Worm (Caenorhabditis elegans) whole organism, L4 larva: ENCODE measurements around the gene nhr-228.

Experiments used
- D1046.2 ChIP-seq: fragments of 200-800 bp; sonication (Bioruptor generic); IDR thresholded peaks from 2 replicates; pipeline ENCODE4 v1.3.6; 2022; ENCODE audit warnings: missing genetic modification characterization, missing compliant biosample characterization
- F26F4.8 ChIP-seq: fragments of 200-800 bp; sonication (Bioruptor generic); conservative IDR thresholded peaks from 2 replicates; pipeline ENCODE4 v1.3.6; 2022; ENCODE audit warnings: missing genetic modification characterization, missing compliant biosample characterization
- F37D6.2 ChIP-seq: sonication (generic microtip); optimal IDR thresholded peaks from 2 replicates; lab custom pipeline; 2016; ENCODE audit warnings: mild to moderate bottlenecking, missing genetic modification characterization, missing compliant biosample characterization
- F44E2.7 ChIP-seq: fragments of 200-800 bp; sonication (Bioruptor generic); IDR thresholded peaks from 2 replicates; pipeline ENCODE4 v2.1.2; 2022; ENCODE audit warnings: missing genetic modification characterization, missing compliant biosample characterization
- T26A8.4 ChIP-seq: fragments of 200-800 bp; sonication (Bioruptor generic); IDR thresholded peaks from 2 replicates; pipeline ENCODE4 v1.3.6; 2022; ENCODE audit warnings: missing genetic modification characterization, missing compliant biosample characterization
- Y48G9A.11 ChIP-seq: fragments of 200-800 bp; sonication (Bioruptor generic); IDR thresholded peaks from 2 replicates; pipeline ENCODE4 v1.3.6; 2022; ENCODE audit warnings: missing genetic modification reagents, missing genetic modification characterization, missing compliant biosample characterization
- Y75B8A.6 ChIP-seq: fragments of 200-800 bp; sonication (Bioruptor generic); IDR thresholded peaks from 2 replicates; pipeline ENCODE4 v1.3.6; 2022; ENCODE audit warnings: missing genetic modification reagents, missing genetic modification characterization, missing compliant biosample characterization
- ZK337.2 ChIP-seq: fragments of 200-800 bp; sonication (Bioruptor generic); IDR thresholded peaks from 2 replicates; pipeline ENCODE4 v1.3.6; 2022; ENCODE audit warnings: missing genetic modification reagents, missing genetic modification characterization, missing compliant biosample characterization
- ZK546.5 ChIP-seq, 2 experiments: sonication (generic microtip); optimal IDR thresholded peaks; 2 replicates each; lab custom pipeline; 2017; ENCODE audit warnings: missing biosample characterization in 2 of 2, missing genetic modification characterization in 2 of 2
- aha-1 ChIP-seq: fragments of 150-350 bp; peaks from one replicate; lab custom pipeline; 2014; ENCODE audit warnings: missing biosample characterization, missing genetic modification characterization
- aly-2 ChIP-seq: sonication (generic microtip); optimal IDR thresholded peaks from 2 replicates; lab custom pipeline; 2018; ENCODE audit warnings: missing biosample characterization, missing genetic modification characterization
- arid-1 ChIP-seq: fragments of 200-800 bp; sonication (Bioruptor generic); conservative IDR thresholded peaks from 2 replicates; pipeline ENCODE4 v1.3.6; 2022; ENCODE audit warnings: missing genetic modification reagents, missing genetic modification characterization, missing compliant biosample characterization
- ceh-20 ChIP-seq: fragments of 200-800 bp; sonication (Bioruptor generic); IDR thresholded peaks from 2 replicates; pipeline ENCODE4 v1.3.6; 2022; ENCODE audit warnings: missing genetic modification reagents, missing genetic modification characterization, missing compliant biosample characterization
- ceh-32 ChIP-seq: sonication (generic microtip); optimal IDR thresholded peaks from 2 replicates; lab custom pipeline; 2016; ENCODE audit warnings: mild to moderate bottlenecking, missing genetic modification characterization, missing compliant biosample characterization; ENCODE audit not compliant: poor library complexity
- ceh-82 ChIP-seq: sonication (generic microtip); optimal IDR thresholded peaks from 2 replicates; lab custom pipeline; 2017; ENCODE audit warnings: missing biosample characterization, missing genetic modification characterization
- daf-12 ChIP-seq: fragments of 150-350 bp; optimal IDR thresholded peaks from 2 replicates; lab custom pipeline; 2014; ENCODE audit warnings: missing biosample characterization, missing genetic modification reagents, missing genetic modification characterization
- daf-16 ChIP-seq, 3 experiments: sonication (generic microtip); optimal IDR thresholded peaks; 2 replicates each; lab custom pipeline; 2016 to 2017; ENCODE audit warnings: missing genetic modification characterization in 3 of 3, missing genetic modification reagents in 3 of 3, mild to moderate bottlenecking in 2 of 3, missing compliant biosample characterization in 2 of 3, missing biosample characterization in 1 of 3, moderate library complexity in 1 of 3
- dmd-6 ChIP-seq: fragments of 200-800 bp; sonication (Bioruptor generic); IDR thresholded peaks from 2 replicates; pipeline ENCODE4 v1.3.6; 2022; ENCODE audit warnings: missing genetic modification reagents, missing genetic modification characterization, missing compliant biosample characterization
- dve-1 ChIP-seq: sonication (generic microtip); optimal IDR thresholded peaks from 2 replicates; lab custom pipeline; 2017; ENCODE audit warnings: antibody characterized with exemption, mild to moderate bottlenecking, missing genetic modification characterization, missing compliant biosample characterization; ENCODE audit not compliant: insufficient read depth
- egl-27 ChIP-seq: sonication (generic microtip); optimal IDR thresholded peaks from 3 replicates; lab custom pipeline; 2017; ENCODE audit warnings: missing biosample characterization, missing genetic modification reagents, missing genetic modification characterization
- hif-1 ChIP-seq, 2 experiments: sonication (generic microtip); optimal IDR thresholded peaks; 2 replicates each; lab custom pipeline; 2016 to 2017; ENCODE audit warnings: missing compliant biosample characterization in 2 of 2, missing genetic modification characterization in 2 of 2, missing genetic modification reagents in 2 of 2, missing genotype in 2 of 2, mild to moderate bottlenecking in 1 of 2
- hlh-11 ChIP-seq: fragments of 200-800 bp; sonication (Bioruptor generic); optimal IDR thresholded peaks from 2 replicates; lab custom pipeline; 2018; ENCODE audit warnings: mild to moderate bottlenecking, missing genetic modification characterization, missing compliant biosample characterization
- hlh-30 ChIP-seq: sonication (generic microtip); optimal IDR thresholded peaks from 2 replicates; lab custom pipeline; 2017; ENCODE audit warnings: antibody characterized with exemption, mild to moderate bottlenecking, missing genetic modification characterization, missing compliant biosample characterization; ENCODE audit not compliant: insufficient read depth
- hmg-1.1 ChIP-seq: fragments of 200-800 bp; sonication (Bioruptor generic); IDR thresholded peaks from 2 replicates; pipeline ENCODE4 v1.3.6; 2022; ENCODE audit warnings: missing genetic modification reagents, missing genetic modification characterization, missing compliant biosample characterization
- lim-7 ChIP-seq: fragments of 200-800 bp; sonication (Bioruptor generic); IDR thresholded peaks from 2 replicates; pipeline ENCODE4 v1.3.6; 2022; ENCODE audit warnings: missing genetic modification characterization, missing compliant biosample characterization
- lin-15B ChIP-seq: fragments of 150-350 bp; sonication (generic microtip); optimal IDR thresholded peaks from 3 replicates; lab custom pipeline; 2014; ENCODE audit warnings: missing biosample characterization, missing genetic modification characterization
- lsy-2 ChIP-seq, 2 experiments: fragments of 150-350 bp in 1 of 2; sonication (generic microtip) in 1 of 2; optimal IDR thresholded peaks; 2 replicates each; lab custom pipeline; 2014 to 2017; ENCODE audit warnings: missing biosample characterization in 2 of 2, missing genetic modification characterization in 2 of 2
- mdl-1 ChIP-seq, 2 experiments: fragments of 150-350 bp in 1 of 2; sonication (generic microtip) in 1 of 2; optimal IDR thresholded peaks; 2 replicates each; lab custom pipeline; 2014 to 2017; ENCODE audit warnings: missing biosample characterization in 2 of 2, missing genetic modification characterization in 2 of 2
- mdt-29 ChIP-seq: fragments of 200-800 bp; sonication (Bioruptor generic); IDR thresholded peaks from 2 replicates; pipeline ENCODE4 v1.3.6; 2022; ENCODE audit warnings: missing genetic modification reagents, missing genetic modification characterization, missing compliant biosample characterization
- mep-1 ChIP-seq: fragments of 150-350 bp; sonication (generic microtip); optimal IDR thresholded peaks from 3 replicates; lab custom pipeline; 2014; ENCODE audit warnings: missing biosample characterization, missing genetic modification characterization
- mes-2 ChIP-seq: sonication (generic microtip); optimal IDR thresholded peaks from 2 replicates; lab custom pipeline; 2016; ENCODE audit warnings: missing genotype, mild to moderate bottlenecking, missing genetic modification characterization, missing compliant biosample characterization; ENCODE audit not compliant: poor library complexity, severe bottlenecking
- nhr-102 ChIP-seq: sonication (generic microtip); optimal IDR thresholded peaks from 2 replicates; lab custom pipeline; 2016; ENCODE audit warnings: mild to moderate bottlenecking, missing genetic modification characterization, moderate library complexity, missing compliant biosample characterization
- nhr-28 ChIP-seq: fragments of 150-350 bp; optimal IDR thresholded peaks from 2 replicates; lab custom pipeline; 2014; ENCODE audit warnings: missing biosample characterization, missing genetic modification characterization
- nhr-41 ChIP-seq: fragments of 200-800 bp; sonication (Bioruptor generic); IDR thresholded peaks from 2 replicates; pipeline ENCODE4 v1.3.6; 2022; ENCODE audit warnings: missing genetic modification reagents, missing genetic modification characterization, missing compliant biosample characterization
- nhr-42 ChIP-seq: fragments of 200-800 bp; sonication (Bioruptor generic); IDR thresholded peaks from 2 replicates; pipeline ENCODE4 v1.3.6; 2022; ENCODE audit warnings: missing genetic modification characterization, missing compliant biosample characterization
- nhr-48 ChIP-seq: sonication (generic microtip); optimal IDR thresholded peaks from 2 replicates; lab custom pipeline; 2016; ENCODE audit warnings: mild to moderate bottlenecking, missing genetic modification characterization, missing compliant biosample characterization
- nhr-6 ChIP-seq: fragments of 150-350 bp; optimal IDR thresholded peaks from 2 replicates; lab custom pipeline; 2014; ENCODE audit warnings: missing biosample characterization, missing genetic modification characterization
- nhr-77 ChIP-seq: fragments of 150-350 bp; optimal IDR thresholded peaks from 2 replicates; lab custom pipeline; 2014; ENCODE audit warnings: missing biosample characterization, missing genetic modification characterization
- pqm-1 ChIP-seq: sonication (generic microtip); optimal IDR thresholded peaks from 2 replicates; lab custom pipeline; 2017; ENCODE audit warnings: missing biosample characterization, missing genetic modification characterization
- spr-3 ChIP-seq: fragments of 200-800 bp; sonication (Bioruptor generic); optimal IDR thresholded peaks from 2 replicates; lab custom pipeline; 2018; ENCODE audit warnings: mild to moderate bottlenecking, missing genetic modification characterization, missing compliant biosample characterization
- tag-97 ChIP-seq: fragments of 200-800 bp; sonication (Bioruptor generic); IDR thresholded peaks from 2 replicates; pipeline ENCODE4 v1.3.6; 2022; ENCODE audit warnings: missing genetic modification characterization, missing compliant biosample characterization
- tra-1 ChIP-seq: fragments of 200-800 bp; sonication (Bioruptor generic); IDR thresholded peaks from 2 replicates; pipeline ENCODE4 v1.3.6; 2022; ENCODE audit warnings: missing genetic modification reagents, missing genetic modification characterization, missing compliant biosample characterization
- unc-39 ChIP-seq: sonication (generic microtip); optimal IDR thresholded peaks from 2 replicates; lab custom pipeline; 2017; ENCODE audit warnings: missing biosample characterization, missing genetic modification characterization
- zag-1 ChIP-seq: fragments of 150-350 bp; optimal IDR thresholded peaks from 2 replicates; lab custom pipeline; 2014; ENCODE audit warnings: missing biosample characterization, missing genetic modification characterization
- zip-11 ChIP-seq: fragments of 200-800 bp; sonication (Bioruptor generic); IDR thresholded peaks from 2 replicates; pipeline ENCODE4 v1.3.6; 2022; ENCODE audit warnings: missing genetic modification characterization, missing compliant biosample characterization
- ztf-11 ChIP-seq: fragments of 150-350 bp; optimal IDR thresholded peaks from 2 replicates; lab custom pipeline; 2014; ENCODE audit warnings: missing biosample characterization, missing genetic modification characterization
- ztf-7 ChIP-seq: fragments of 150-350 bp; optimal IDR thresholded peaks from 2 replicates; lab custom pipeline; 2014; ENCODE audit warnings: missing biosample characterization, missing genetic modification characterization

Gene nhr-228

ce11 chrV:2281499-2281898 is at the start of gene nhr-228:
nhr-228 (plus strand) TSS chrV:2281759.
- TF ChIP-seq daf-16 (GFP tag; optimal IDR thresholded peaks at IDR 0.05; lab: Kevin White, UChicago) (no peak), daf-16 (tag; optimal IDR thresholded peaks at IDR 0.05; lab: Kevin White, UChicago) (peak; percentile 49), spr-3 (GFP tag; lab: Kevin White, UChicago) (no peak), nhr-28 (tag; lab: Kevin White, UChicago) (peak; percentile 81), hmg-1.1 (GFP tag; lab: Robert Waterston, UW) (0 out of 2 replicates have a peak, but pooled peaks have one; percentile 28), hlh-30 (tag; lab: Kevin White, UChicago) (peak; percentile 47), nhr-48 (tag; lab: Kevin White, UChicago) (no peak), pqm-1 (peak; percentile 57), aha-1 (tag; lab: Kevin White, UChicago) (peak; percentile 90), egl-27 (tag; lab: Kevin White, UChicago) (no peak), mdl-1 (tag; optimal IDR thresholded peaks at IDR 0.05; lab: Kevin White, UChicago) (peak in 1 of 2 experiments; percentile 58), nhr-6 (tag; lab: Kevin White, UChicago) (peak; percentile 21), ztf-11 (tag; lab: Kevin White, UChicago) (no peak), lsy-2 (tag; optimal IDR thresholded peaks at IDR 0.05; lab: Kevin White, UChicago) (peak in 1 of 2 experiments; percentile 54), mes-2 (tag; lab: Kevin White, UChicago) (peak; percentile 68), mep-1 (peak; percentile 62), dve-1 (tag; lab: Kevin White, UChicago) (peak; percentile 55), hif-1 (tag; optimal IDR thresholded peaks at IDR 0.05; lab: Kevin White, UChicago) (peak in 1 of 2 experiments; percentile 12)

ce11 chrV:2233177-2233576 is 48.4 kb upstream of the nhr-228 start, which contains the start of gene nhr-96:
nhr-96 (plus strand) TSS chrV:2233477.
- TF ChIP-seq Y48G9A.11 (GFP tag; lab: Robert Waterston, UW) (no peak), nhr-28 (tag; lab: Kevin White, UChicago) (no peak), ZK546.5 (tag; optimal IDR thresholded peaks at IDR 0.05; lab: Kevin White, UChicago) (no peak), ceh-82 (tag; lab: Kevin White, UChicago) (no peak), mdt-29 (GFP tag; lab: Robert Waterston, UW) (no peak)

ce11 chrV:2235848-2236247 is 45.7 kb upstream of the nhr-228 start, which contains the start of gene cyp-33C4:
cyp-33C4 (plus strand) TSS chrV:2236140.
- TF ChIP-seq F37D6.2 (tag; lab: Kevin White, UChicago) (no peak), ZK337.2 (no peak), hlh-11 (peak; percentile 52), hlh-30 (tag; lab: Kevin White, UChicago) (peak; percentile 32), mdt-29 (GFP tag; lab: Robert Waterston, UW) (no peak), ceh-32 (tag; lab: Kevin White, UChicago) (no peak), tag-97 (no peak), unc-39 (tag; lab: Kevin White, UChicago) (no peak), nhr-77 (tag; lab: Kevin White, UChicago) (peak; percentile 14), Y75B8A.6 (GFP tag; lab: Robert Waterston, UW) (no peak), lin-15B (no peak), arid-1 (no peak), pqm-1 (peak; percentile 5), D1046.2 (GFP tag; lab: Robert Waterston, UW) (no peak), nhr-42 (GFP tag; lab: Robert Waterston, UW) (no peak), tra-1 (no peak), aly-2 (tag; lab: Kevin White, UChicago) (no peak), daf-16 (GFP tag; optimal IDR thresholded peaks at IDR 0.05; lab: Kevin White, UChicago) (no peak), daf-16 (tag; optimal IDR thresholded peaks at IDR 0.05; lab: Kevin White, UChicago) (peak; percentile 10), daf-12 (tag; lab: Kevin White, UChicago) (no peak), nhr-41 (GFP tag; lab: Robert Waterston, UW) (no peak), ceh-20 (GFP tag; lab: Robert Waterston, UW) (no peak), F26F4.8 (GFP tag; lab: Robert Waterston, UW) (no peak), zip-11 (GFP tag; lab: Robert Waterston, UW) (no peak), F44E2.7 (GFP tag; lab: Robert Waterston, UW) (no peak), lim-7 (GFP tag; lab: Robert Waterston, UW) (no peak), T26A8.4 (GFP tag; lab: Robert Waterston, UW) (no peak), dmd-6 (GFP tag; lab: Robert Waterston, UW) (peak; percentile 75), ztf-7 (tag; lab: Kevin White, UChicago) (no peak), nhr-102 (tag; lab: Kevin White, UChicago) (peak; percentile 8), mep-1 (peak; percentile 19), zag-1 (tag; lab: Kevin White, UChicago) (no peak)
